Fruit fly (Drosophila melanogaster) whole organism, embryonic: ENCODE measurements around the gene ddbt.

Source experiments
- BtbVII ChIP-seq: fragments of 200-800 bp; sonication (Bioruptor generic); optimal IDR thresholded peaks from 3 replicates; lab custom pipeline; 2017; ENCODE audit warnings: missing biosample characterization, mild to moderate bottlenecking, missing genetic modification characterization
- CG11398 ChIP-seq: fragments of 200-800 bp; sonication (Bioruptor generic); optimal IDR thresholded peaks from 2 replicates; lab custom pipeline; 2016; ENCODE audit warnings: missing biosample characterization, missing genetic modification characterization
- CG12299 ChIP-seq: fragments of 200-800 bp; sonication (Bioruptor generic); optimal IDR thresholded peaks from 2 replicates; lab custom pipeline; 2018; ENCODE audit warnings: missing biosample characterization, mild to moderate bottlenecking, missing genetic modification characterization
- CG13123 ChIP-seq: fragments of 200-800 bp; sonication (Bioruptor generic); optimal IDR thresholded peaks from 2 replicates; lab custom pipeline; 2016; ENCODE audit warnings: missing biosample characterization, missing genetic modification characterization
- CG14860 ChIP-seq: fragments of 200-800 bp; sonication (Bioruptor generic); IDR thresholded peaks from 3 replicates; pipeline ENCODE4 v1.3.6; 2022; ENCODE audit warnings: missing biosample characterization, missing genetic modification characterization; ENCODE audit not compliant: partially characterized antibody
- CG15269 ChIP-seq: fragments of 200-800 bp; sonication (Bioruptor generic); optimal IDR thresholded peaks from 2 replicates; lab custom pipeline; 2018; ENCODE audit warnings: missing biosample characterization, mild to moderate bottlenecking, missing genetic modification characterization, moderate library complexity
- CG15514 ChIP-seq: fragments of 200-800 bp; sonication (Bioruptor generic); optimal IDR thresholded peaks from 3 replicates; lab custom pipeline; 2017; ENCODE audit warnings: missing biosample characterization, missing genetic modification characterization, mild to moderate bottlenecking, moderate library complexity, missing genetic modification reagents
- CG15601 ChIP-seq: fragments of 200-800 bp; sonication (Bioruptor generic); optimal IDR thresholded peaks from 3 replicates; lab custom pipeline; 2019; ENCODE audit warnings: missing biosample characterization, mild to moderate bottlenecking, missing genetic modification characterization, moderate library complexity
- CG17385 ChIP-seq: fragments of 200-800 bp; sonication (Bioruptor generic); optimal IDR thresholded peaks from 3 replicates; lab custom pipeline; 2018; ENCODE audit warnings: missing biosample characterization, mild to moderate bottlenecking, missing genetic modification characterization
- CG18262 ChIP-seq: fragments of 200-800 bp; optimal IDR thresholded peaks from 3 replicates; lab custom pipeline; 2019; ENCODE audit warnings: missing biosample characterization, mild to moderate bottlenecking, missing genetic modification characterization, moderate library complexity
- CG2129 ChIP-seq: fragments of 200-800 bp; sonication (Bioruptor generic); IDR thresholded peaks from 2 replicates; pipeline ENCODE4 v1.3.6; 2022; ENCODE audit warnings: missing biosample characterization, missing genetic modification characterization; ENCODE audit not compliant: partially characterized antibody
- CG2712 ChIP-seq: fragments of 200-800 bp; optimal IDR thresholded peaks from 3 replicates; lab custom pipeline; 2019; ENCODE audit warnings: missing biosample characterization, mild to moderate bottlenecking, missing genetic modification characterization, moderate library complexity
- CG30020 ChIP-seq: fragments of 200-800 bp; optimal IDR thresholded peaks from 2 replicates; lab custom pipeline; 2019; ENCODE audit warnings: missing biosample characterization, mild to moderate bottlenecking, missing genetic modification characterization, moderate library complexity
- CG3065 ChIP-seq: fragments of 200-800 bp; sonication (Bioruptor generic); optimal IDR thresholded peaks from 2 replicates; lab custom pipeline; 2016; ENCODE audit warnings: missing biosample characterization, missing genetic modification characterization
- CG31388 ChIP-seq: fragments of 200-800 bp; sonication (Bioruptor generic); optimal IDR thresholded peaks from 2 replicates; lab custom pipeline; 2016; ENCODE audit warnings: missing biosample characterization, missing genetic modification characterization
- CG34422 ChIP-seq: fragments of 200-800 bp; sonication (Bioruptor generic); IDR thresholded peaks from 3 replicates; pipeline ENCODE4 v1.3.6; 2022; ENCODE audit warnings: missing biosample characterization, missing genetic modification characterization
- CG6175 ChIP-seq: fragments of 200-800 bp; sonication (Bioruptor generic); IDR thresholded peaks from 3 replicates; pipeline ENCODE4 v1.3.6; 2022; ENCODE audit warnings: missing biosample characterization, missing genetic modification characterization
- CG6854 ChIP-seq: fragments of 200-800 bp; sonication (Bioruptor generic); optimal IDR thresholded peaks from 3 replicates; lab custom pipeline; 2017; ENCODE audit warnings: missing biosample characterization, mild to moderate bottlenecking, missing genetic modification characterization
- CG7372 ChIP-seq: fragments of 200-800 bp; sonication (Bioruptor generic); IDR thresholded peaks from 2 replicates; pipeline ENCODE4 v1.3.6; 2022; ENCODE audit warnings: missing biosample characterization, missing genetic modification characterization
- CG8281 ChIP-seq: fragments of 200-800 bp; sonication (Bioruptor generic); optimal IDR thresholded peaks from 2 replicates; lab custom pipeline; 2018; ENCODE audit warnings: missing biosample characterization, mild to moderate bottlenecking, missing genetic modification characterization, moderate library complexity
- CTCF ChIP-seq: fragments of 200-800 bp; sonication (Bioruptor generic); optimal IDR thresholded peaks from 2 replicates; lab custom pipeline; 2017; ENCODE audit warnings: missing biosample characterization, mild to moderate bottlenecking, missing genetic modification characterization, moderate library complexity
- Camta ChIP-seq: fragments of 200-800 bp; sonication (Bioruptor generic); optimal IDR thresholded peaks from 2 replicates; lab custom pipeline; 2016; ENCODE audit warnings: missing biosample characterization, missing genetic modification characterization
- Gug ChIP-seq: fragments of 200-800 bp; sonication (Bioruptor generic); IDR thresholded peaks from 4 replicates; pipeline ENCODE4 v1.3.6; 2022; ENCODE audit warnings: missing biosample characterization, missing genetic modification characterization
- HLH3B ChIP-seq: fragments of 200-800 bp; sonication (Bioruptor generic); IDR thresholded peaks from 2 replicates; pipeline ENCODE4 v1.3.6; 2022; ENCODE audit warnings: missing biosample characterization, missing genetic modification characterization
- HmgZ ChIP-seq: fragments of 200-800 bp; sonication (Bioruptor generic); optimal IDR thresholded peaks from 2 replicates; lab custom pipeline; 2018; ENCODE audit warnings: missing biosample characterization, mild to moderate bottlenecking, missing genetic modification characterization
- Nf-YC ChIP-seq: fragments of 200-800 bp; optimal IDR thresholded peaks from 3 replicates; lab custom pipeline; 2019; ENCODE audit warnings: missing biosample characterization, mild to moderate bottlenecking, missing genetic modification characterization, moderate library complexity
- Xrp1 ChIP-seq: fragments of 200-800 bp; sonication (Bioruptor generic); IDR thresholded peaks from 2 replicates; pipeline ENCODE4 v1.3.6; 2022; ENCODE audit warnings: missing biosample characterization, missing genetic modification characterization
- YL-1 ChIP-seq: fragments of 200-800 bp; sonication (Bioruptor generic); optimal IDR thresholded peaks from 3 replicates; lab custom pipeline; 2017; ENCODE audit warnings: missing biosample characterization, mild to moderate bottlenecking, missing genetic modification characterization
- ac ChIP-seq: fragments of 200-800 bp; sonication (Bioruptor generic); optimal IDR thresholded peaks from 3 replicates; lab custom pipeline; 2017; ENCODE audit warnings: missing biosample characterization, mild to moderate bottlenecking, missing genetic modification characterization
- al ChIP-seq: fragments of 200-800 bp; sonication (Bioruptor generic); IDR thresholded peaks from 2 replicates; pipeline ENCODE4 v1.3.6; 2022; ENCODE audit warnings: missing biosample characterization, missing genetic modification characterization
- cas ChIP-seq: fragments of 200-800 bp; sonication (Bioruptor generic); IDR thresholded peaks from 2 replicates; pipeline ENCODE4 v1.3.6; 2022; ENCODE audit warnings: missing biosample characterization, missing genetic modification characterization
- caup ChIP-seq: fragments of 200-800 bp; sonication (Bioruptor generic); optimal IDR thresholded peaks from 3 replicates; lab custom pipeline; 2017; ENCODE audit warnings: missing biosample characterization, mild to moderate bottlenecking, missing genetic modification characterization, moderate library complexity; ENCODE audit not compliant: severe bottlenecking
- cg ChIP-seq: fragments of 200-800 bp; sonication (Bioruptor generic); optimal IDR thresholded peaks from 3 replicates; lab custom pipeline; 2019; ENCODE audit warnings: missing biosample characterization, mild to moderate bottlenecking, missing genetic modification characterization, moderate library complexity
- disco-r ChIP-seq: fragments of 200-800 bp; sonication (Bioruptor generic); optimal IDR thresholded peaks from 2 replicates; lab custom pipeline; 2016; ENCODE audit warnings: missing biosample characterization, missing genetic modification characterization
- dmrt11E ChIP-seq: fragments of 200-800 bp; sonication (Bioruptor generic); optimal IDR thresholded peaks from 3 replicates; lab custom pipeline; 2018; ENCODE audit warnings: missing biosample characterization, mild to moderate bottlenecking, missing genetic modification characterization, moderate library complexity
- ems ChIP-seq: fragments of 200-800 bp; sonication (Bioruptor generic); optimal IDR thresholded peaks from 3 replicates; lab custom pipeline; 2016; ENCODE audit warnings: missing biosample characterization, missing genetic modification characterization
- ewg ChIP-seq: fragments of 200-800 bp; sonication (Bioruptor generic); optimal IDR thresholded peaks from 3 replicates; lab custom pipeline; 2017; ENCODE audit warnings: mild to moderate bottlenecking, missing biosample characterization, missing genetic modification reagents, missing genetic modification characterization
- fru ChIP-seq: fragments of >200 bp; optimal IDR thresholded peaks from 2 replicates; lab custom pipeline; 2017
- gcm ChIP-seq: fragments of 200-800 bp; sonication (Bioruptor generic); optimal IDR thresholded peaks from 2 replicates; lab custom pipeline; 2019; ENCODE audit warnings: missing biosample characterization, mild to moderate bottlenecking, missing genetic modification characterization, moderate library complexity
- lab ChIP-seq: fragments of 200-800 bp; sonication (Bioruptor generic); optimal IDR thresholded peaks from 3 replicates; lab custom pipeline; 2017; ENCODE audit warnings: missing biosample characterization, missing genetic modification characterization, mild to moderate bottlenecking, moderate library complexity, missing genetic modification reagents
- lilli ChIP-seq: fragments of 200-800 bp; sonication (Bioruptor generic); optimal IDR thresholded peaks from 3 replicates; lab custom pipeline; 2016; ENCODE audit warnings: missing biosample characterization, missing genetic modification characterization
- maf-S ChIP-seq: fragments of 200-800 bp; sonication (Bioruptor generic); optimal IDR thresholded peaks from 2 replicates; lab custom pipeline; 2016; ENCODE audit warnings: missing biosample characterization, missing genetic modification characterization
- nerfin-1 ChIP-seq: fragments of 200-800 bp; sonication (Bioruptor generic); optimal IDR thresholded peaks from 3 replicates; lab custom pipeline; 2019; ENCODE audit warnings: missing biosample characterization, mild to moderate bottlenecking, missing genetic modification characterization, moderate library complexity
- pan ChIP-seq, 4 experiments: fragments of >200 bp in 3 of 4; fragments of 200-800 bp in 1 of 4; sonication (Bioruptor generic) in 1 of 4; optimal IDR thresholded peaks in 3 of 4; IDR thresholded peaks in 1 of 4; 2 replicates each; pipeline versions ENCODE4 v1.3.6 to Lab custom; 2017 to 2022; ENCODE audit warnings: missing biosample characterization in 2 of 4, missing genetic modification characterization in 2 of 4, mixed read lengths in 1 of 4
- pho ChIP-seq: fragments of 200-800 bp; sonication (Bioruptor generic); optimal IDR thresholded peaks from 2 replicates; lab custom pipeline; 2016; ENCODE audit warnings: missing biosample characterization, missing genetic modification characterization
- pzg ChIP-seq: fragments of 200-800 bp; sonication (Bioruptor generic); optimal IDR thresholded peaks from 3 replicates; lab custom pipeline; 2018; ENCODE audit warnings: missing biosample characterization, mild to moderate bottlenecking, missing genetic modification characterization, moderate library complexity
- ranshi ChIP-seq: fragments of 200-800 bp; sonication (Bioruptor generic); IDR thresholded peaks from 2 replicates; pipeline ENCODE4 v1.3.6; 2022; ENCODE audit warnings: missing biosample characterization, missing genetic modification characterization
- run ChIP-seq: fragments of 200-800 bp; sonication (Bioruptor generic); optimal IDR thresholded peaks from 3 replicates; lab custom pipeline; 2018; ENCODE audit warnings: missing biosample characterization, mild to moderate bottlenecking, missing genetic modification characterization
- sisA ChIP-seq: fragments of 200-800 bp; sonication (Bioruptor generic); IDR thresholded peaks from 2 replicates; pipeline ENCODE4 v1.3.6; 2022; ENCODE audit warnings: missing biosample characterization, missing genetic modification characterization
- tin ChIP-seq: fragments of 200-800 bp; sonication (Bioruptor generic); optimal IDR thresholded peaks from 3 replicates; lab custom pipeline; 2016; ENCODE audit warnings: missing biosample characterization, missing genetic modification characterization
- tio ChIP-seq: fragments of 200-800 bp; sonication (Bioruptor generic); optimal IDR thresholded peaks from 2 replicates; lab custom pipeline; 2017; ENCODE audit warnings: missing biosample characterization, missing genetic modification characterization, inconsistent platforms
- twi ChIP-seq: fragments of 200-800 bp; optimal IDR thresholded peaks from 2 replicates; lab custom pipeline; 2019; ENCODE audit warnings: missing biosample characterization, mild to moderate bottlenecking, missing genetic modification characterization, moderate library complexity

Gene ddbt

dm6 chr3L:342839-343238 is 26.0 kb downstream of the ddbt start, which contains the start of gene mthl10 (continued):
- TF ChIP-seq al (no peak), CG6854 (GFP tag; lab: Kevin White, UChicago) (no peak), gcm (no peak), CG13123 (GFP tag; lab: Kevin White, UChicago) (no peak), dmrt11E (tag; lab: Kevin White, UChicago) (no peak), CG6175 (no peak), pzg (GFP tag; lab: Kevin White, UChicago) (peak; percentile 29), BtbVII (GFP tag; lab: Kevin White, UChicago) (no peak), cas (GFP tag; lab: Robert Waterston, UW) (no peak), HmgZ (tag; lab: Kevin White, UChicago) (peak; percentile 59), caup (GFP tag; lab: Kevin White, UChicago) (no peak), disco-r (no peak), CG15514 (GFP tag; lab: Kevin White, UChicago) (peak; percentile 9), ac (GFP tag; lab: Kevin White, UChicago) (no peak), HLH3B (GFP tag; lab: Robert Waterston, UW) (no peak), lilli (GFP tag; lab: Kevin White, UChicago) (no peak), CG17385 (GFP tag; lab: Kevin White, UChicago) (no peak), CG18262 (no peak), ems (no peak), YL-1 (no peak), pan (optimal IDR thresholded peaks at IDR 0.05; lab: Kevin White, UChicago) (no peak), pan (GFP tag; optimal IDR thresholded peaks at IDR 0.05 in 1 of 2, IDR thresholded peaks at IDR 0.05 in 1 of 2) (no peak), tio (GFP tag; lab: Kevin White, UChicago) (no peak), pho (GFP tag; lab: Kevin White, UChicago) (no peak), maf-S (no peak), CG34422 (GFP tag; lab: Robert Waterston, UW) (no peak), twi (tag; lab: Kevin White, UChicago) (no peak), CG12299 (no peak), CG2712 (tag; lab: Kevin White, UChicago) (no peak), lab (GFP tag; lab: Kevin White, UChicago) (no peak), run (tag; lab: Kevin White, UChicago) (no peak), Camta (no peak), Nf-YC (peak; percentile 69), Gug (no peak), CG15601 (tag; lab: Kevin White, UChicago) (peak; percentile 80), CG8281 (tag; lab: Kevin White, UChicago) (no peak), tin (GFP tag; lab: Kevin White, UChicago) (no peak), CG3065 (GFP tag; lab: Kevin White, UChicago) (no peak), CG7372 (GFP tag; lab: Robert Waterston, UW) (no peak), ranshi (GFP tag; lab: Robert Waterston, UW) (no peak), CG2129 (GFP tag; lab: Robert Waterston, UW) (no peak), CG14860 (GFP tag; lab: Robert Waterston, UW) (no peak), CG11398 (GFP tag; lab: Kevin White, UChicago) (no peak), CG31388 (GFP tag; lab: Kevin White, UChicago) (no peak), CG30020 (tag; lab: Kevin White, UChicago) (no peak), cg (no peak), fru (lab: Kevin White, UChicago) (no peak), nerfin-1 (tag; lab: Kevin White, UChicago) (no peak), CG15269 (tag; lab: Kevin White, UChicago) (no peak), Xrp1 (GFP tag; lab: Robert Waterston, UW) (no peak), CTCF (peak; percentile 91), sisA (GFP tag; lab: Robert Waterston, UW) (no peak), ewg (peak; percentile 57)
